Worm (Caenorhabditis elegans): ENCODE data around the gene C44H4.4.

- TF ChIP-seq ceh-28 (tag; optimal IDR thresholded peaks at IDR 0.05): no peak
- TF ChIP-seq R02D3.7 (tag; optimal IDR thresholded peaks at IDR 0.05): no peak
- no peak for TF ChIP-seq zag-1 (tag; optimal IDR thresholded peaks at IDR 0.05)
- no peak for TF ChIP-seq nhr-12 (tag; optimal IDR thresholded peaks at IDR 0.05)
- TF ChIP-seq ZK546.5 (tag; optimal IDR thresholded peaks at IDR 0.05): no peak
- no peak for TF ChIP-seq pha-4 (tag; optimal IDR thresholded peaks at IDR 0.05)
- TF ChIP-seq snpc-4 (tag; optimal IDR thresholded peaks at IDR 0.05): no peak
- TF ChIP-seq ama-1 (optimal IDR thresholded peaks at IDR 0.05): no peak
- no peak for TF ChIP-seq nhr-25 (tag; optimal IDR thresholded peaks at IDR 0.05)
- TF ChIP-seq ztf-11 (tag; optimal IDR thresholded peaks at IDR 0.05): no peak
- no peak for TF ChIP-seq lin-39 (tag; optimal IDR thresholded peaks at IDR 0.05)
These were observed 68.4 kb downstream of the C44H4.4 start, which contains the start of gene D1025.1 for ce11 chrX:14520463-14520862.
